Fruit fly (Drosophila melanogaster): ENCODE results near the gene Ptp61F.
A peak's percentile ranks its signal among the peaks of the same experiment; 100 is the strongest.

The Ptp61F gene

dm6 chr3L:1307005-1307632 is 167.9 kb downstream of the Ptp61F start, which contains the start of the genes Ctr9 and Nt5a (continued):
- TF ChIP-seq CG1529 (GFP tag; optimal IDR thresholded peaks at IDR 0.05) (no peak), fru (optimal IDR thresholded peaks at IDR 0.05) (no peak), CG10274 (GFP tag; optimal IDR thresholded peaks at IDR 0.05) (no peak), Nf-YB (GFP tag; optimal IDR thresholded peaks at IDR 0.05) (peak; percentile 8), CG18619 (GFP tag; optimal IDR thresholded peaks at IDR 0.05) (no peak), CkIIα-i1 (GFP tag; IDR thresholded peaks at IDR 0.05) (no peak), Dad (GFP tag; optimal IDR thresholded peaks at IDR 0.05) (peak; percentile 23), Hand (GFP tag; optimal IDR thresholded peaks at IDR 0.05) (no peak), CG42726 (GFP tag; IDR thresholded peaks at IDR 0.05; ENCODE audit: partially characterized antibody) (peak; percentile 16; the same call in 1 of the 2 replicates), CG3163 (GFP tag; optimal IDR thresholded peaks at IDR 0.05) (peak; percentile 50), usp (GFP tag; optimal IDR thresholded peaks at IDR 0.05) (no peak), Hmr (GFP tag; optimal IDR thresholded peaks at IDR 0.05) (no peak), CG16813 (GFP tag; IDR thresholded peaks at IDR 0.05; ENCODE audit: partially characterized antibody) (peak; percentile 76), CG12071 (GFP tag; optimal IDR thresholded peaks at IDR 0.05) (no peak), stwl (tag; optimal IDR thresholded peaks at IDR 0.05) (peak; percentile 78), CG10366 (GFP tag; IDR thresholded peaks at IDR 0.05) (no peak; the same call in 1 of the 2 replicates), Oaz (GFP tag; IDR thresholded peaks at IDR 0.05) (no peak), grau (tag; optimal IDR thresholded peaks at IDR 0.05) (peak; percentile 58), Lim3 (GFP tag; IDR thresholded peaks at IDR 0.05) (no peak), inv (GFP tag; IDR thresholded peaks at IDR 0.05; ENCODE audit: partially characterized antibody) (peak; percentile 68), B-H1 (GFP tag; IDR thresholded peaks at IDR 0.05) (no peak), CG34224 (GFP tag; IDR thresholded peaks at IDR 0.05; ENCODE audit: partially characterized antibody) (peak; percentile 81), dpn (GFP tag; optimal IDR thresholded peaks at IDR 0.05) (peak; percentile 55 to 72), dati (GFP tag; IDR thresholded peaks at IDR 0.05) (no peak), zfh1 (GFP tag; IDR thresholded peaks at IDR 0.05) (0 out of 3 replicates have a peak, but pooled peaks have one; percentile 36), gcm (GFP tag; optimal IDR thresholded peaks at IDR 0.05) (no peak), Doc2 (GFP tag; IDR thresholded peaks at IDR 0.05) (no peak), ro (GFP tag; IDR thresholded peaks at IDR 0.05) (no peak), CG9215 (GFP tag; IDR thresholded peaks at IDR 0.05) (peak; percentile 44), Dek (tag; optimal IDR thresholded peaks at IDR 0.05) (no peak), unpg (GFP tag; optimal IDR thresholded peaks at IDR 0.05) (no peak), tll (GFP tag; optimal IDR thresholded peaks at IDR 0.05) (peak in 1 of 2 experiments; percentile 34), CG14050 (GFP tag; IDR thresholded peaks at IDR 0.05) (no peak), CG31365 (tag; optimal IDR thresholded peaks at IDR 0.05) (no peak), pita (GFP tag; optimal IDR thresholded peaks at IDR 0.05) (no peak), CG5180 (GFP tag; optimal IDR thresholded peaks at IDR 0.05) (no peak), emc (GFP tag; optimal IDR thresholded peaks at IDR 0.05) (peak; percentile 6), HLH3B (GFP tag; IDR thresholded peaks at IDR 0.05) (no peak; the same call in 1 of the 2 replicates), CG2199 (GFP tag; IDR thresholded peaks at IDR 0.05) (no peak), CG1647 (GFP tag; optimal IDR thresholded peaks at IDR 0.05) (peak; percentile 50), Optix (GFP tag; IDR thresholded peaks at IDR 0.05) (no peak), Deaf1 (tag; optimal IDR thresholded peaks at IDR 0.05) (no peak), gro (GFP tag; optimal IDR thresholded peaks at IDR 0.05) (peak; percentile 87), sim (GFP tag; IDR thresholded peaks at IDR 0.05) (no peak), ara (GFP tag; IDR thresholded peaks at IDR 0.05) (no peak), CG32772 (GFP tag; IDR thresholded peaks at IDR 0.05) (no peak), CG2116 (GFP tag; optimal IDR thresholded peaks at IDR 0.05) (peak; percentile 78), dmrt99B (tag; optimal IDR thresholded peaks at IDR 0.05) (no peak), C15 (GFP tag; IDR thresholded peaks at IDR 0.05) (0 out of 3 replicates have a peak, but pooled peaks have one; percentile 27), TFAM (GFP tag; optimal IDR thresholded peaks at IDR 0.05) (no peak)

Data from whole organism, embryonic.